Worm (Caenorhabditis elegans): Measurements from ENCODE around the gene C45G9.14.

DNA sequence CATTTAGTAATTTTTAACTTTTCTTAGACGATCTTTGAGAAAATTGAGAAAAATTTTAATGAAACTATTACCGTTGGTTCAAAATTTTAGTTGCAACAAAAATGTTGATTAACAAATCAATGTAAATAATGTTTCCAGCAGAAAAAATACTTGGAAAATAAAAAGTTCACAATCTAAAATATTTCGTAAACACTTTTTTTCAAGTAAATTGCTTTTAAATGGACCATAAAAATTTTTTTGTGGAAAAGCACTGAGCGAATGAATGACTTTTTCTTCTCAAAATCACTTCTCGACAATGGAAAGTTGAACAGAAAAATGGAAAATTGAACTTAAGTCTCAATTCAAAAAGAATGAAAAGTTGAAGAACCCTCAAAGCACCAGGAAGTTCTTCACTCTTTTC lies 8.7 kb downstream of the C45G9.14 start, which contains the start of gene C45G9.8:
- no peak for TF ChIP-seq egl-27 (tag; optimal IDR thresholded peaks at IDR 0.05)
- no peak for TF ChIP-seq nhr-12 (tag; optimal IDR thresholded peaks at IDR 0.05)
- no peak for TF ChIP-seq skn-1 (tag; optimal IDR thresholded peaks at IDR 0.05)
- TF ChIP-seq snpc-4 (tag; optimal IDR thresholded peaks at IDR 0.05) = no peak
- no peak for TF ChIP-seq ceh-82 (tag; optimal IDR thresholded peaks at IDR 0.05)
- TF ChIP-seq nhr-77 (tag; optimal IDR thresholded peaks at IDR 0.05) = no peak
- TF ChIP-seq unc-62 (GFP tag; optimal IDR thresholded peaks at IDR 0.05) = no peak
- TF ChIP-seq unc-39 (tag; optimal IDR thresholded peaks at IDR 0.05) = no peak
- no peak for TF ChIP-seq R02D3.7 (tag; optimal IDR thresholded peaks at IDR 0.05)
- TF ChIP-seq F13H6.1 (tag; optimal IDR thresholded peaks at IDR 0.05) = no peak
